In the genomic region with DNA sequence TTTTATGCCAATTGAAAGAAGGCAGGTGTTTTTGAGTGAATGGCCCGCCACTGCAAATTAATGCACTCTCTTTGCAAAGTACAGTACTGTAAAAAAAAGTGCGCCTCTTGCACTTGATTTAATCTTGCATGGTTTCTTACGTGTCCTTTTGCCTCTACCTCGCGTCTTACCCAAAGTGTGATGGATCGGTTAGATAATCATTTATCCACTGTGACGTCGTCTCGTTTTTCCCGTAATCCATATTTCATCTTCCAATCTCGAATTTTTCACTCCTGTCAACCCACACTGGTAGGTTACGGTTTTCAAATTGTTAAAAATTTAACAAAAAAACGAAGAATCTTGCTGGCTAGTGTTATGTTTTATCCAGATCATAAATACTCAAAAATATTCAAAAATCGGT, we compare ENCODE assay signal across 5 worm cellular contexts.
TF ChIP-seq lines count a peak whose summit lies in the region.

No protein-coding gene starts in this region.

TF ChIP-seq in whole organism, L1 larva, 84 proteins besides CTCF, POLR2A, EP300 and RAD21:
- peak; percentile 87 for TF ChIP-seq nhr-85 (tag; lab: Kevin White, UChicago)
- TF ChIP-seq blmp-1 (tag; optimal IDR thresholded peaks at IDR 0.05; lab: Kevin White, UChicago), result peak; percentile 48
- no peak for TF ChIP-seq unc-62 (GFP tag; optimal IDR thresholded peaks at IDR 0.05; lab: Kevin White, UChicago)
- peak; percentile 43 for TF ChIP-seq nhr-20 (tag; optimal IDR thresholded peaks at IDR 0.05; lab: Kevin White, UChicago)
- TF ChIP-seq lin-14 (GFP tag; optimal IDR thresholded peaks at IDR 0.05; lab: Kevin White, UChicago), result peak; percentile 29

TF ChIP-seq in whole organism, L2 larva, 48 proteins besides CTCF, POLR2A, EP300 and RAD21:
- TF ChIP-seq F13H6.1 (tag; optimal IDR thresholded peaks at IDR 0.05; lab: Kevin White, UChicago) (no peak), elt-1 (tag; optimal IDR thresholded peaks at IDR 0.05; lab: Kevin White, UChicago) (peak; percentile 84), crh-2 (tag; optimal IDR thresholded peaks at IDR 0.05; lab: Kevin White, UChicago) (no peak), lin-39 (tag; optimal IDR thresholded peaks at IDR 0.05; lab: Kevin White, UChicago) (no peak), sma-9 (GFP tag; optimal IDR thresholded peaks at IDR 0.05; lab: Kevin White, UChicago) (peak; percentile 71), sma-9 (tag; optimal IDR thresholded peaks at IDR 0.05; lab: Kevin White, UChicago) (no peak), dmd-4 (tag; optimal IDR thresholded peaks at IDR 0.05; lab: Kevin White, UChicago) (no peak), ztf-1 (GFP tag; conservative IDR thresholded peaks at IDR 0.05; lab: Robert Waterston, UW) (no peak), nhr-25 (tag; optimal IDR thresholded peaks at IDR 0.05; lab: Kevin White, UChicago) (no peak), lin-11 (tag; optimal IDR thresholded peaks at IDR 0.05; lab: Kevin White, UChicago) (no peak), unc-39 (tag; optimal IDR thresholded peaks at IDR 0.05; lab: Kevin White, UChicago) (no peak), ceh-16 (tag; optimal IDR thresholded peaks at IDR 0.05; lab: Kevin White, UChicago) (peak; percentile 57)

TF ChIP-seq in whole organism, L3 larva, 47 proteins besides CTCF, POLR2A, EP300 and RAD21:
- TF ChIP-seq mdl-1 (tag; optimal IDR thresholded peaks at IDR 0.05; lab: Kevin White, UChicago), result no peak
- no peak for TF ChIP-seq egl-27 (tag; optimal IDR thresholded peaks at IDR 0.05; lab: Kevin White, UChicago)
- no peak for TF ChIP-seq ceh-16 (tag; optimal IDR thresholded peaks at IDR 0.05; lab: Kevin White, UChicago)
- no peak for TF ChIP-seq lin-39 (tag; optimal IDR thresholded peaks at IDR 0.05; lab: Kevin White, UChicago)
- no peak for TF ChIP-seq fkh-10 (GFP tag; optimal IDR thresholded peaks at IDR 0.05; lab: Kevin White, UChicago)
- TF ChIP-seq R02D3.7 (tag; optimal IDR thresholded peaks at IDR 0.05; lab: Kevin White, UChicago), result no peak
- TF ChIP-seq ceh-82 (tag; optimal IDR thresholded peaks at IDR 0.05; lab: Kevin White, UChicago), result no peak
- no peak for TF ChIP-seq ceh-9 (tag; optimal IDR thresholded peaks at IDR 0.05; lab: Kevin White, UChicago)
- peak; percentile 28 for TF ChIP-seq nhr-23 (tag; optimal IDR thresholded peaks at IDR 0.05; lab: Kevin White, UChicago)
- TF ChIP-seq nhr-25 (tag; optimal IDR thresholded peaks at IDR 0.05; lab: Kevin White, UChicago), result peak; percentile 16
- peak; percentile 88 for TF ChIP-seq elt-1 (tag; optimal IDR thresholded peaks at IDR 0.05; lab: Kevin White, UChicago)
- no peak for TF ChIP-seq fkh-2 (tag; optimal IDR thresholded peaks at IDR 0.05; lab: Kevin White, UChicago)
- no peak for TF ChIP-seq zag-1 (tag; optimal IDR thresholded peaks at IDR 0.05; lab: Kevin White, UChicago)
- TF ChIP-seq fos-1 (tag; optimal IDR thresholded peaks at IDR 0.05; lab: Kevin White, UChicago), result no peak
- TF ChIP-seq pha-4 (tag; optimal IDR thresholded peaks at IDR 0.05; lab: Kevin White, UChicago), result no peak

TF ChIP-seq in whole organism, L4 larva, 104 proteins besides CTCF, POLR2A, EP300 and RAD21:
- TF ChIP-seq unc-62 (GFP tag; optimal IDR thresholded peaks at IDR 0.05 in 1 of 2; lab: Kevin White, UChicago), result peak in 1 of 2 experiments; percentile 70
- TF ChIP-seq unc-62 (tag; optimal IDR thresholded peaks at IDR 0.05; lab: Kevin White, UChicago), result no peak
- peak; percentile 28 for TF ChIP-seq nhr-48 (tag; optimal IDR thresholded peaks at IDR 0.05; lab: Kevin White, UChicago)
- TF ChIP-seq mxl-2 (GFP tag; conservative IDR thresholded peaks at IDR 0.05; lab: Robert Waterston, UW), result no peak

TF ChIP-seq in whole organism, mixed stage, embryonic, 35 proteins besides CTCF, POLR2A, EP300 and RAD21:
- no peak for TF ChIP-seq nhr-2 (tag; optimal IDR thresholded peaks at IDR 0.05; lab: Kevin White, UChicago)
- peak; percentile 76 for TF ChIP-seq elt-1 (tag; optimal IDR thresholded peaks at IDR 0.05; lab: Kevin White, UChicago; ENCODE audit: borderline replicate concordance, insufficient read depth)
TF ChIP-seq in whole organism, mixed stage, embryonic: peak in this region for 1.
